Worm (Caenorhabditis elegans): ENCODE results near the gene F21D9.4.

Gene F21D9.4

DNA sequence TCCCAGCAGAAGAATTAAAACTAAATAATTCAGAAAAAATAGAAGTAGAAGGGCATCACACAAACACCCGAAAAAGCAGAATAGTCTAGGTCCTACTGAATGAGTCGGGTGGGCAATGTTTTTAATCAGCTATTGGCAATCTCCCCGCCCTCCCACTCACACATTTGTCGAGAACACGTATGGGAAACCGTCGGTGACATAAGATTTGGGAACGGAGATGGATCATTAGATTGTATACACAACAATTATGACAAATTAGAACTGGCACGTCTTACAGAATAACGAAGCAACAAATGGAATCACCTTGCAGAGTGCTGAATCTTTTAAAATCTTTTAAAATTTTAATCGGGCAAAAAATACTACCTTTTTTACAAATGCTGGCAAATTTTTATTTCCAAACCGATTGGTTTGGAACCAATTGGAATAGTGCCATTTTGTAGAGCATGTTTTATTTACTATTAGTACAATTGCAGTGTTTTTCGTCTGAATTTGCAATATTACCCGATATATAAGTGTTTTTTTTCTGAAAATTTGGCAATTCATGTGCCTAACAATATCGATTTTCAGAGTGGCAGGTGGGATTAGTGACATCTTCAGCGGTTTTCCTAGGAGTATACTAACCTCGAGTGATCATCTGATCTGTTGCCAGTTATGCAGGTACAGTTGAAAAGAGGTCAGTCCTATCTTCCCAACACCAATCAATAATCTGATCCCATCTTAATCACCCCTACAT lies 34.6 kb downstream of the F21D9.4 start, which contains the start of the genes F55C9.3 and fbxb-57:
TSS of gene F55C9.3 (minus strand) at position 101 of the 733 bp plus-strand sequence.
TSS of gene fbxb-57 (plus strand) at position 683 of the 733 bp plus-strand sequence.
- TF ChIP-seq jun-1 (tag; optimal IDR thresholded peaks at IDR 0.05) = no peak
- no peak for TF ChIP-seq ztf-4 (tag; optimal IDR thresholded peaks at IDR 0.05)
- TF ChIP-seq mdl-1 (tag; optimal IDR thresholded peaks at IDR 0.05) = no peak
- TF ChIP-seq skn-1 (tag; optimal IDR thresholded peaks at IDR 0.05) = no peak
- no peak for TF ChIP-seq ceh-28 (tag; optimal IDR thresholded peaks at IDR 0.05)
- TF ChIP-seq lsy-12 (tag; optimal IDR thresholded peaks at IDR 0.05) = no peak
- no peak for TF ChIP-seq ceh-9 (tag; optimal IDR thresholded peaks at IDR 0.05)
- no peak for TF ChIP-seq nhr-25 (tag; optimal IDR thresholded peaks at IDR 0.05)

DNA sequence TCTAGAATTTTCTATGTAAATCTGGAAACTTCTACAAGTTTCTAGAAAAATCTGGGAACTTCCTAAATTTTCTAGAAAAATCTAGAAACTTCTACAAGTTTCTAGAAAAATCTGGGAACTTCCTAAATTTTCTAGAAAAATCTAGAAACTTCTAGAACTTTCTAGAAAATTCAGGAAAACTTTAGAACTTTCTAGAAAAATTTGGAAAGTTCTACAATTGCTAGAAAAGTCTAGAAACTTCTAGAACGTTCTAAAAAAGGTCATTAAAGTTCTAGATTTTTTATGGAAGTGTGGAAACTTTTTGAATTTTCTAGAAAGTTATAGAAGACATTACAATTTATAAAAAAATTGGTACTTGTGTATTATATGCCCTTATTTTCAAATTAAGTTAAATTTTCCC lies 39.4 kb downstream of the F21D9.4 start, which contains the start of gene F55C9.5:
TSS of gene F55C9.5 (minus strand) at position 101 of the 400 bp plus-strand sequence.
- no peak for TF ChIP-seq nhr-23 (tag; optimal IDR thresholded peaks at IDR 0.05)
- TF ChIP-seq nhr-43 (tag; optimal IDR thresholded peaks at IDR 0.05; ENCODE audit: poor library complexity, severe bottlenecking) = no peak
- no peak for TF ChIP-seq snpc-4 (tag; optimal IDR thresholded peaks at IDR 0.05)
- no peak for TF ChIP-seq nhr-77 (tag; optimal IDR thresholded peaks at IDR 0.05)
- no peak for TF ChIP-seq lin-39 (tag; optimal IDR thresholded peaks at IDR 0.05)
- no peak for TF ChIP-seq skn-1 (tag; optimal IDR thresholded peaks at IDR 0.05)

- no peak for TF ChIP-seq unc-39 (tag; optimal IDR thresholded peaks at IDR 0.05)
- TF ChIP-seq ceh-9 (tag; optimal IDR thresholded peaks at IDR 0.05) = no peak
- TF ChIP-seq skn-1 (tag; optimal IDR thresholded peaks at IDR 0.05) = no peak
Measured at ce11 chrV:19296723-19297122, 43.1 kb downstream of the F21D9.4 start, which contains the start of gene F55C9.6. Gene F55C9.6 (minus strand): TSS chrV:19296823.

DNA sequence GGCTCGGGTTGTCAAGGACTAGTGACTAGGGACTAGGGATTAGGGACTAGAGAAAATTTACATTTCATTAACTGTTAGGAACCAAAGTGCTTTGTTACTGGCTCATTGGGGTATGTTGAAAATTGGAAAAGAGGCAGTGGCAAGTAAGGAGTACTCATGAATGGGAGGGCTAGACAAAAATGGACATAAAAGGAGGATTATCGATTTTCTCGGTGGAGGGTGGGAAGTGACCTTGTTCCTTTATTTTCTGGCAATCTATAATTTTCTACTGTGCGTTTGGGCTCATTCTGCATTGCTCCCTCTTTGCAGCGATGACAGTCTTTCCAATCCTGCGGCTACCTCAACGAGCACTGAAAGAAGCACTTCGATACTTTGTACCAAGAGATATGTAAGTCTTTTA lies 43.9 kb downstream of the F21D9.4 start, which contains the start of gene fbxb-60:
TSS of gene fbxb-60 (plus strand) at position 301 of the 400 bp plus-strand sequence.
- TF ChIP-seq lin-15B (tag; optimal IDR thresholded peaks at IDR 0.05) (no peak), nhr-77 (tag; optimal IDR thresholded peaks at IDR 0.05) (no peak), unc-62 (GFP tag; optimal IDR thresholded peaks at IDR 0.05) (no peak), lsy-12 (tag; optimal IDR thresholded peaks at IDR 0.05) (no peak)

DNA sequence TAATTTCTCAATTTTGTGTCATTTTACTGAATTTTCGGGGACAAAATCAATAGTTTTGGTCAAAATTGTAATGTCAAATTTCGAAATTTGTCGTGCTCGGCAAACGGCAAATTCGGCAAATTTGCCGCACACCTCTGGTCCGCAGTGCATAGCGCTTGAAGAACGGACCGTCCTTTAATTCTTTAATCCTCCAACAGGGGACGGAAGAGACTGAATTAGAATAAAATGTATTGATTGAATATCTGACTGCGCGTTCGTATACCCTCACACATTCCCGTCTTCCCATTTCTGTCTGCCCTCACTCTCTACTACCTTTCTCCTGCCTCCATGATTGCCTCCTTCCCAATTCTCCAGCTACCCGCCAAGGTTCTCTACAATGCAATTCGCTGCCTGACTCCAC lies 45.6 kb downstream of the F21D9.4 start, which contains the start of gene F55C9.14:
TSS of gene F55C9.14 (plus strand) at position 301 of the 400 bp plus-strand sequence.
- TF ChIP-seq ztf-11 (tag; optimal IDR thresholded peaks at IDR 0.05) (no peak), elt-1 (tag; optimal IDR thresholded peaks at IDR 0.05) (no peak), sea-2 (GFP tag; optimal IDR thresholded peaks at IDR 0.05) (no peak), ceh-82 (tag; optimal IDR thresholded peaks at IDR 0.05) (no peak), nfya-1 (tag; optimal IDR thresholded peaks at IDR 0.05; ENCODE audit: insufficient read depth) (no peak), daf-12 (tag; optimal IDR thresholded peaks at IDR 0.05) (no peak), nhr-25 (tag; optimal IDR thresholded peaks at IDR 0.05) (no peak), snpc-4 (tag; optimal IDR thresholded peaks at IDR 0.05) (no peak), nhr-76 (tag; optimal IDR thresholded peaks at IDR 0.05) (no peak), zag-1 (tag; optimal IDR thresholded peaks at IDR 0.05) (no peak), nhr-11 (tag; optimal IDR thresholded peaks at IDR 0.05) (no peak), fkh-2 (tag; optimal IDR thresholded peaks at IDR 0.05) (no peak), nhr-23 (tag; optimal IDR thresholded peaks at IDR 0.05) (no peak), jun-1 (tag; optimal IDR thresholded peaks at IDR 0.05) (no peak), ceh-9 (tag; optimal IDR thresholded peaks at IDR 0.05) (no peak), nhr-12 (tag; optimal IDR thresholded peaks at IDR 0.05) (no peak), pqm-1 (tag; optimal IDR thresholded peaks at IDR 0.05) (no peak), nhr-43 (tag; optimal IDR thresholded peaks at IDR 0.05; ENCODE audit: poor library complexity, severe bottlenecking) (no peak)

DNA sequence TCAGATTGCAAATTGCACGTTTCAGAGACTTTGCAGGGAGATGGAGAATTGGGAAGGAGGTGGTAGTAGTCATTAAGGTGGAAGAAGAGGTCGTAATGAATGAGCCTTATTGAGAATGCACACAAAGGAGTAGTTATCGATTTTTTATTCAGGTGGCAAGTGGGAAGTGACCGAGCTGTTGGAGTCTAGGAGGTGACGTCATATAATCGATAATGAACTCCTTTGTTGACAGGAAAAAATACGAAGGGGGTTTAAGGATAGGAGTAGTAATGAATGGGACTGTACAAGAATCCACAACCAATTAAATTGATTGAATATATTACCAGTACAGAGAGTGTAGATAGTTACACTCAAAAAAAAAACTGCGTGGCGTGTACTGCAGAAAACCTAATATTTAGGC lies 48.3 kb downstream of the F21D9.4 start, which contains the start of gene fbxb-62:
TSS of gene fbxb-62 (minus strand) at position 101 of the 400 bp plus-strand sequence.
- no peak for TF ChIP-seq sea-2 (GFP tag; optimal IDR thresholded peaks at IDR 0.05)
- no peak for TF ChIP-seq fos-1 (tag; optimal IDR thresholded peaks at IDR 0.05)
- no peak for TF ChIP-seq pha-4 (tag; optimal IDR thresholded peaks at IDR 0.05)
- no peak for TF ChIP-seq egl-5 (tag; optimal IDR thresholded peaks at IDR 0.05)
- no peak for TF ChIP-seq daf-12 (tag; optimal IDR thresholded peaks at IDR 0.05)
- TF ChIP-seq nhr-23 (tag; optimal IDR thresholded peaks at IDR 0.05) = no peak

Data from whole organism, L3 larva.